Worm (Caenorhabditis elegans) whole organism, young adult: ENCODE data around the gene gpa-4.

Experiments used
- F10E7.11 ChIP-seq: sonication (generic microtip); optimal IDR thresholded peaks from 2 replicates; lab custom pipeline; 2017; ENCODE audit warnings: mild to moderate bottlenecking, missing genetic modification characterization, moderate library complexity, missing compliant biosample characterization
- F22D6.2 ChIP-seq: sonication (generic microtip); optimal IDR thresholded peaks from 2 replicates; lab custom pipeline; 2016; ENCODE audit warnings: mild to moderate bottlenecking, missing genetic modification characterization, missing compliant biosample characterization
- F52B5.7 ChIP-seq: sonication (generic microtip); optimal IDR thresholded peaks from 2 replicates; lab custom pipeline; 2016; ENCODE audit warnings: mild to moderate bottlenecking, missing genetic modification characterization, missing compliant biosample characterization
- F57A8.1 ChIP-seq: fragments of 200-800 bp; sonication (Bioruptor generic); optimal IDR thresholded peaks from 2 replicates; lab custom pipeline; 2018; ENCODE audit warnings: mild to moderate bottlenecking, missing genetic modification characterization, moderate library complexity, missing compliant biosample characterization
- F57C9.4 ChIP-seq: sonication (generic microtip); optimal IDR thresholded peaks from 2 replicates; lab custom pipeline; 2017; ENCODE audit warnings: mild to moderate bottlenecking, missing genetic modification characterization, missing compliant biosample characterization
- K11D2.4 ChIP-seq: fragments of 200-800 bp; sonication (Bioruptor generic); IDR thresholded peaks from 2 replicates; pipeline ENCODE4 v1.3.6; 2022; ENCODE audit warnings: missing genetic modification reagents, missing genetic modification characterization, missing compliant biosample characterization
- Y53G8AR.9 ChIP-seq: fragments of 200-800 bp; sonication (Bioruptor generic); conservative IDR thresholded peaks from 2 replicates; pipeline ENCODE4 v1.3.6; 2022; ENCODE audit warnings: missing genetic modification reagents, missing genetic modification characterization, missing compliant biosample characterization
- ZK185.1 ChIP-seq: sonication (generic microtip); optimal IDR thresholded peaks from 2 replicates; lab custom pipeline; 2016; ENCODE audit warnings: mild to moderate bottlenecking, missing genetic modification characterization, missing compliant biosample characterization; ENCODE audit not compliant: poor library complexity, severe bottlenecking
- attf-3 ChIP-seq: fragments of 200-800 bp; sonication (Bioruptor generic); conservative IDR thresholded peaks from 2 replicates; pipeline ENCODE4 v1.3.6; 2022; ENCODE audit warnings: missing genetic modification reagents, missing genetic modification characterization, missing compliant biosample characterization
- attf-5 ChIP-seq: fragments of 200-800 bp; sonication (Bioruptor generic); optimal IDR thresholded peaks from 2 replicates; lab custom pipeline; 2018; ENCODE audit warnings: mild to moderate bottlenecking, missing genetic modification characterization, missing compliant biosample characterization
- ceh-27 ChIP-seq: fragments of 200-800 bp; sonication (Bioruptor generic); optimal IDR thresholded peaks from 2 replicates; lab custom pipeline; 2018; ENCODE audit warnings: mild to moderate bottlenecking, missing genetic modification characterization, moderate library complexity, missing compliant biosample characterization
- ceh-40 ChIP-seq: fragments of 200-800 bp; sonication (Bioruptor generic); IDR thresholded peaks from 2 replicates; pipeline ENCODE4 v1.3.6; 2022; ENCODE audit warnings: missing genetic modification characterization, missing compliant biosample characterization
- ceh-79 ChIP-seq: sonication (generic microtip); optimal IDR thresholded peaks from 2 replicates; lab custom pipeline; 2017; ENCODE audit warnings: mild to moderate bottlenecking, missing genetic modification characterization, missing compliant biosample characterization
- die-1 ChIP-seq: sonication (generic microtip); optimal IDR thresholded peaks from 2 replicates; lab custom pipeline; 2016; ENCODE audit warnings: missing genotype, mild to moderate bottlenecking, missing genetic modification characterization, missing compliant biosample characterization
- efl-1 ChIP-seq: fragments of 150-350 bp; optimal IDR thresholded peaks from 2 replicates; lab custom pipeline; 2014; ENCODE audit warnings: missing biosample characterization, missing genetic modification reagents, missing genetic modification characterization
- egl-18 ChIP-seq: fragments of 200-800 bp; sonication (Bioruptor generic); IDR thresholded peaks from 2 replicates; pipeline ENCODE4 v1.3.6; 2022; ENCODE audit warnings: missing genetic modification reagents, missing genetic modification characterization, missing compliant biosample characterization
- egl-44 ChIP-seq: fragments of 200-800 bp; sonication (Bioruptor generic); IDR thresholded peaks from 2 replicates; pipeline ENCODE4 v1.3.6; 2022; ENCODE audit warnings: missing genetic modification reagents, missing genetic modification characterization, missing compliant biosample characterization
- egrh-3 ChIP-seq: fragments of 200-800 bp; sonication (Bioruptor generic); IDR thresholded peaks from 2 replicates; pipeline ENCODE4 v1.3.6; 2022; ENCODE audit warnings: missing genetic modification reagents, missing genetic modification characterization, missing compliant biosample characterization
- hlh-12 ChIP-seq: sonication (generic microtip); optimal IDR thresholded peaks from 2 replicates; lab custom pipeline; 2016; ENCODE audit warnings: missing genetic modification characterization, missing compliant biosample characterization
- hmg-1.2 ChIP-seq: fragments of 200-800 bp; sonication (Bioruptor generic); IDR thresholded peaks from 2 replicates; pipeline ENCODE4 v1.3.6; 2022; ENCODE audit warnings: missing genetic modification reagents, missing genetic modification characterization, missing compliant biosample characterization
- hsf-1 ChIP-seq: fragments of 200-800 bp; sonication (Bioruptor generic); IDR thresholded peaks from 2 replicates; pipeline ENCODE4 v1.3.6; 2022; ENCODE audit warnings: missing genetic modification reagents, missing genetic modification characterization, missing compliant biosample characterization
- lag-1 ChIP-seq: fragments of 200-800 bp; sonication (Bioruptor generic); IDR thresholded peaks from 2 replicates; pipeline ENCODE4 v1.3.6; 2022; ENCODE audit warnings: missing genetic modification reagents, missing genetic modification characterization, missing compliant biosample characterization
- let-526 ChIP-seq: fragments of 200-800 bp; sonication (Bioruptor generic); IDR thresholded peaks from 2 replicates; pipeline ENCODE4 v1.3.6; 2022; ENCODE audit warnings: missing genetic modification reagents, missing genetic modification characterization, missing compliant biosample characterization
- lin-35 ChIP-seq, 3 experiments: fragments of 150-350 bp in 2 of 3; sonication (generic microtip) in 1 of 3; optimal IDR thresholded peaks; 2 replicates each; lab custom pipeline; 2014 to 2018; ENCODE audit warnings: missing biosample characterization in 3 of 3, missing genetic modification characterization in 3 of 3, missing genetic modification reagents in 3 of 3
- lsy-27 ChIP-seq: sonication (generic microtip); optimal IDR thresholded peaks from 2 replicates; lab custom pipeline; 2017; ENCODE audit warnings: missing genetic modification characterization, mild to moderate bottlenecking, missing compliant biosample characterization, antibody characterized with exemption, missing genotype, borderline replicate concordance; ENCODE audit not compliant: insufficient read depth
- nfyb-1 ChIP-seq: fragments of 200-800 bp; sonication (Bioruptor generic); IDR thresholded peaks from 2 replicates; pipeline ENCODE4 v1.3.6; 2022; ENCODE audit warnings: missing genetic modification reagents, missing genetic modification characterization, missing compliant biosample characterization
- nhr-80 ChIP-seq: sonication (generic microtip); optimal IDR thresholded peaks from 2 replicates; lab custom pipeline; 2016; ENCODE audit warnings: missing genetic modification characterization, missing compliant biosample characterization
- nhr-90 ChIP-seq: sonication (generic microtip); optimal IDR thresholded peaks from 2 replicates; lab custom pipeline; 2016; ENCODE audit warnings: missing genotype, mild to moderate bottlenecking, missing genetic modification characterization, missing compliant biosample characterization
- pbrm-1 ChIP-seq: fragments of 200-800 bp; sonication (Bioruptor generic); IDR thresholded peaks from 2 replicates; pipeline ENCODE4 v1.3.6; 2022; ENCODE audit warnings: missing genetic modification reagents, missing genetic modification characterization, missing compliant biosample characterization
- pha-4 ChIP-seq: fragments of 150-350 bp; sonication (generic microtip); optimal IDR thresholded peaks from 2 replicates; lab custom pipeline; 2014; ENCODE audit warnings: missing biosample characterization, missing genetic modification reagents, missing genetic modification characterization
- rcor-1 ChIP-seq: fragments of 200-800 bp; sonication (Bioruptor generic); IDR thresholded peaks from 2 replicates; pipeline ENCODE4 v1.3.6; 2022; ENCODE audit warnings: missing genetic modification reagents, missing genetic modification characterization, missing compliant biosample characterization
- rpc-1 ChIP-seq, 2 experiments: fragments of 150-350 bp in 1 of 2; sonication (generic microtip) in 1 of 2; optimal IDR thresholded peaks; 2 replicates each; lab custom pipeline; 2014 to 2018; ENCODE audit warnings: missing biosample characterization in 1 of 2, missing genetic modification characterization in 1 of 2, missing genetic modification reagents in 1 of 2, missing genotype in 1 of 2
- snpc-3.4 ChIP-seq: sonication (generic microtip); optimal IDR thresholded peaks from 2 replicates; lab custom pipeline; 2017; ENCODE audit warnings: missing genetic modification characterization, mild to moderate bottlenecking, missing compliant biosample characterization, antibody characterized with exemption, moderate library complexity, missing genotype, missing genetic modification reagents
- snpc-4 ChIP-seq, 5 experiments: fragments of 150-350 bp in 1 of 5; sonication (generic microtip) in 4 of 5; optimal IDR thresholded peaks; 2 replicates each; lab custom pipeline; 2014 to 2018; ENCODE audit warnings: missing genetic modification characterization in 5 of 5, missing biosample characterization in 3 of 5, antibody characterized with exemption in 2 of 5, mild to moderate bottlenecking in 2 of 5, missing compliant biosample characterization in 2 of 5, missing genotype in 2 of 5, moderate library complexity in 2 of 5, missing genetic modification reagents in 1 of 5
- tbp1 ChIP-seq: fragments of 200-800 bp; sonication (Bioruptor generic); optimal IDR thresholded peaks from 2 replicates; lab custom pipeline; 2018; ENCODE audit warnings: mild to moderate bottlenecking, missing genetic modification characterization, missing compliant biosample characterization
- tbx-9 ChIP-seq: sonication (generic microtip); optimal IDR thresholded peaks from 2 replicates; lab custom pipeline; 2016; ENCODE audit warnings: borderline replicate concordance, missing genetic modification characterization, inconsistent platforms, missing compliant biosample characterization
- tlf-1 ChIP-seq: fragments of 200-800 bp; sonication (Bioruptor generic); optimal IDR thresholded peaks from 2 replicates; lab custom pipeline; 2018; ENCODE audit warnings: mild to moderate bottlenecking, missing genetic modification characterization, missing compliant biosample characterization
- xnd-1 ChIP-seq: sonication (generic microtip); optimal IDR thresholded peaks from 2 replicates; lab custom pipeline; 2016; ENCODE audit warnings: missing genotype, missing genetic modification reagents, missing genetic modification characterization, missing compliant biosample characterization
- zfh-2 ChIP-seq: fragments of 200-800 bp; sonication (Bioruptor generic); conservative IDR thresholded peaks from 2 replicates; pipeline ENCODE4 v1.3.6; 2022; ENCODE audit warnings: missing genetic modification reagents, missing genetic modification characterization, missing compliant biosample characterization
- ztf-3 ChIP-seq: fragments of 200-800 bp; sonication (Bioruptor generic); optimal IDR thresholded peaks from 2 replicates; lab custom pipeline; 2018; ENCODE audit warnings: mild to moderate bottlenecking, missing genetic modification characterization, missing compliant biosample characterization
- ztf-6 ChIP-seq: fragments of 200-800 bp; sonication (Bioruptor generic); IDR thresholded peaks from 2 replicates; pipeline ENCODE4 v1.3.6; 2022; ENCODE audit warnings: missing genetic modification reagents, missing genetic modification characterization, missing compliant biosample characterization

Gene gpa-4

ce11 chrIV:425546-425945 is 24.1 kb downstream of the gpa-4 start (continued):
- TF ChIP-seq ztf-6 (GFP tag; lab: Robert Waterston, UW) (no peak), F10E7.11 (tag; lab: Kevin White, UChicago) (no peak), snpc-4 (GFP tag; optimal IDR thresholded peaks at IDR 0.05; lab: Kevin White, UChicago) (peak; percentile 35), snpc-4 (tag; optimal IDR thresholded peaks at IDR 0.05; lab: Kevin White, UChicago) (peak in 2 of 4 experiments; percentile 51 to 52), hmg-1.2 (GFP tag; lab: Robert Waterston, UW) (peak; percentile 31; the same call in 1 of the 2 replicates), rpc-1 (optimal IDR thresholded peaks at IDR 0.05; lab: Kevin White, UChicago) (no peak), rpc-1 (tag; optimal IDR thresholded peaks at IDR 0.05; lab: Kevin White, UChicago) (no peak), rcor-1 (GFP tag; lab: Robert Waterston, UW) (0 out of 2 replicates have a peak, but pooled peaks have one; percentile 21), ceh-27 (no peak), lin-35 (GFP tag; optimal IDR thresholded peaks at IDR 0.05; lab: Kevin White, UChicago) (peak in 1 of 3 experiments; percentile 19), tlf-1 (GFP tag; lab: Kevin White, UChicago) (peak; percentile 2), tbp1 (peak; percentile 27), xnd-1 (tag; lab: Kevin White, UChicago) (peak; percentile 76)

DNA sequence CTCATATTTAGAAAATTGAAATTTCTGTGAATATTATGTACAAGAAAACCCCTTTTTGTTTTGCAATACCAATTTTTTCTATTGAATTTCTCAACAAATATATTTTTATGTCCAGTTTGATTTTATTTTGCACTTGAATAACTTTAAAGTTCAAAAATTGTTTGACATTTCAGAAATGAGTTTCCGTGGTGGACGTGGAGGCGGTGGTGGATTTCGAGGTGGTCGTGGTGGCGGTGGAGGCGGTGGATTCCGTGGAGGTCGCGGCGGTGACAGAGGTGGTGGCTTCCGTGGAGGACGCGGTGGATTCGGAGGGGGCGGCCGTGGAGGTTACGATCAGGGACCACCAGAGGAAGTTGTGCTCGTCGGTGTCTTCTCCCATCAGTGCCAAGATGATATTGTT is 24.5 kb downstream of the gpa-4 start, which contains the start of gene garr-1:
TSS of gene garr-1 (plus strand) at position 174 of the 400 bp plus-strand sequence.
- TF ChIP-seq egrh-3 (GFP tag; lab: Robert Waterston, UW) (peak; percentile 68; the same call in 1 of the 2 replicates), egl-44 (GFP tag; lab: Robert Waterston, UW) (no peak), ZK185.1 (no peak), snpc-3.4 (tag; lab: Kevin White, UChicago) (no peak)
- TF ChIP-seq, all 124 proteins: peak for 1

DNA sequence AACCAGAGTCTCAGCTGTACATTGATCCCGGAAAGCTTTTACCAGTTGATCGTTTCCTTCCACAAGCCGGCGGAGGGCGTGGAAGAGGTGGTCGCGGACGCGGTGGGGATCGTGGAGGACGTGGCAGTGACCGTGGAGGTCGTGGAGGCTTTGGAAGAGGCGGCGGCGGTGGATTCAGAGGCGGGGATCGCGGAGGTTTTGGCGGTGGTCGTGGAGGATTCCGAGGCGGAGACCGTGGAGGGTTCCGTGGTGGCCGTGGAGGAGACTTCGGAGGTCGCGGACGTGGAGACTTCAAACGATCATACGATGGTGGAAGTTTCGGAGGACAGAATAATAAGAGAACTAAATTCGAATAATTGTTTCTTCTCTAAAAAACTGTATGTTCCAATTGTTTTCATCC is 25.1 kb downstream of the gpa-4 start:
- TF ChIP-seq egrh-3 (GFP tag; lab: Robert Waterston, UW) (peak; percentile 95), ceh-79 (tag; lab: Kevin White, UChicago) (no peak), zfh-2 (GFP tag; lab: Robert Waterston, UW) (peak; percentile 81)

DNA sequence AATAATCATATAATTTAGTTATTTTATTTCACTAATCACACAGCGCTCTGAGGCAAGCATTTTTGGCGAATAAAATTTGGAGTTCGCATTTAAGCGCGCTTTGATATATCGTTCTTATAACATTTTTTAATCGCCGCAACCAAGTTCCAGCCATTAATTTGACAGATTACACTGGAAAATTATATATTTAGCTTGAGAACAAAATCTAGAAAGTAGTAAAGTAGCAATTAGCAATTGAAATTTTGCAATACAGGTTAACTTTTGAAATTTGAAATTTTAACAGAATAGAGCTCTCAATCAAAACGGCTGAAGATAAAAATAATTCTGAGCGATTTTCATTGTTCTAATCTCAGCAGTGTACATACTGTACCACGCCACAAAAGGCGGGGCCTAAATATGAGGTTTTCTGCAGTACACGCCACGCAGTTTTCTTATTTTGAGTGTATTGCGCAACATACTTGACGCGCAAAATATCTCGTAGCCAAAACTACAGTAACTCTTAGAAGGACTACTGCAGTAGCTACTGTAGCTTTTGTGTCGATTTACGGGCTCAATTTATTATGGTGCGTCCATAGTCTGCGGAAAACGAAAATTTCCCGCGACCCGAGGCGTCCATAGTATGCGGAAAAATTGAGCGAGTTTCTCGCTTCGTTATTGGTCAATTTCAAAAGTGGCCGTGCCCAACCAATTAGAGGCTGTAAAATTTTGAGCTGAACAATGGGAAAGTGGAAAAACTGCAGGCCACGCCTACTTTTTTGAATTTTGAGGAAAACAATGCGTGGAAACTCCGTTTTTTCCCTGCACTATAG is 25.8 kb downstream of the gpa-4 start:
- TF ChIP-seq hlh-12 (tag; lab: Kevin White, UChicago) (no peak), pbrm-1 (peak; percentile 9; the same call in 1 of the 2 replicates), F22D6.2 (no peak), pha-4 (tag; lab: Kevin White, UChicago) (no peak), let-526 (no peak), lag-1 (GFP tag; lab: Robert Waterston, UW) (no peak), attf-5 (no peak), die-1 (tag; lab: Kevin White, UChicago) (no peak), tbx-9 (tag; lab: Kevin White, UChicago) (peak; percentile 24), ztf-3 (GFP tag; lab: Kevin White, UChicago) (no peak), Y53G8AR.9 (GFP tag; lab: Robert Waterston, UW) (peak; percentile 39), egl-18 (GFP tag; lab: Robert Waterston, UW) (no peak), ceh-40 (GFP tag; lab: Robert Waterston, UW) (no peak), lsy-27 (tag; lab: Kevin White, UChicago) (no peak), K11D2.4 (GFP tag; lab: Robert Waterston, UW) (no peak), F52B5.7 (tag; lab: Kevin White, UChicago) (no peak), nfyb-1 (0 out of 2 replicates have a peak, but pooled peaks have one; percentile 22), rcor-1 (GFP tag; lab: Robert Waterston, UW) (peak; percentile 68), F57A8.1 (no peak), nhr-90 (no peak), efl-1 (no peak), F57C9.4 (tag; lab: Kevin White, UChicago) (peak; percentile 16), attf-3 (GFP tag; lab: Robert Waterston, UW) (no peak), nhr-80 (tag; lab: Kevin White, UChicago) (no peak), hsf-1 (peak; percentile 66)
